Worm (Caenorhabditis elegans) whole organism, L4 larva: ENCODE results near the gene T08B6.4.

ENCODE experiments used
- F10B5.3 ChIP-seq: sonication (generic microtip); optimal IDR thresholded peaks from 2 replicates; lab custom pipeline; 2016; ENCODE audit warnings: mild to moderate bottlenecking, missing genetic modification characterization, missing compliant biosample characterization
- F26F4.8 ChIP-seq: fragments of 200-800 bp; sonication (Bioruptor generic); conservative IDR thresholded peaks from 2 replicates; pipeline ENCODE4 v1.3.6; 2022; ENCODE audit warnings: missing genetic modification characterization, missing compliant biosample characterization
- Y48G9A.11 ChIP-seq: fragments of 200-800 bp; sonication (Bioruptor generic); IDR thresholded peaks from 2 replicates; pipeline ENCODE4 v1.3.6; 2022; ENCODE audit warnings: missing genetic modification reagents, missing genetic modification characterization, missing compliant biosample characterization
- ZK337.2 ChIP-seq: fragments of 200-800 bp; sonication (Bioruptor generic); IDR thresholded peaks from 2 replicates; pipeline ENCODE4 v1.3.6; 2022; ENCODE audit warnings: missing genetic modification reagents, missing genetic modification characterization, missing compliant biosample characterization
- ama-1 ChIP-seq: fragments of 150-350 bp; optimal IDR thresholded peaks from 2 replicates; lab custom pipeline; 2014; ENCODE audit warnings: inconsistent platforms, mixed read lengths
- arid-1 ChIP-seq: fragments of 200-800 bp; sonication (Bioruptor generic); conservative IDR thresholded peaks from 2 replicates; pipeline ENCODE4 v1.3.6; 2022; ENCODE audit warnings: missing genetic modification reagents, missing genetic modification characterization, missing compliant biosample characterization
- ceh-20 ChIP-seq: fragments of 200-800 bp; sonication (Bioruptor generic); IDR thresholded peaks from 2 replicates; pipeline ENCODE4 v1.3.6; 2022; ENCODE audit warnings: missing genetic modification reagents, missing genetic modification characterization, missing compliant biosample characterization
- ceh-44 ChIP-seq: fragments of 200-800 bp; sonication (Bioruptor generic); IDR thresholded peaks from 2 replicates; pipeline ENCODE4 v1.3.6; 2022; ENCODE audit warnings: missing genetic modification reagents, missing genetic modification characterization, missing compliant biosample characterization
- ceh-62 ChIP-seq: sonication (generic microtip); optimal IDR thresholded peaks from 2 replicates; lab custom pipeline; 2017; ENCODE audit warnings: missing biosample characterization, missing genetic modification characterization
- ceh-82 ChIP-seq: sonication (generic microtip); optimal IDR thresholded peaks from 2 replicates; lab custom pipeline; 2017; ENCODE audit warnings: missing biosample characterization, missing genetic modification characterization
- ctbp-1 ChIP-seq: fragments of 200-800 bp; sonication (Bioruptor generic); IDR thresholded peaks from 2 replicates; pipeline ENCODE4 v1.3.6; 2022; ENCODE audit warnings: missing genetic modification reagents, missing genetic modification characterization, missing compliant biosample characterization
- daf-16 ChIP-seq, 3 experiments: sonication (generic microtip); optimal IDR thresholded peaks; 2 replicates each; lab custom pipeline; 2016 to 2017; ENCODE audit warnings: missing genetic modification characterization in 3 of 3, missing genetic modification reagents in 3 of 3, mild to moderate bottlenecking in 2 of 3, missing compliant biosample characterization in 2 of 3, missing biosample characterization in 1 of 3, moderate library complexity in 1 of 3
- daf-19 ChIP-seq: fragments of 200-800 bp; sonication (Bioruptor generic); conservative IDR thresholded peaks from 2 replicates; pipeline ENCODE4 v1.3.6; 2022; ENCODE audit warnings: missing genetic modification characterization, missing compliant biosample characterization
- dmd-9 ChIP-seq: fragments of 200-800 bp; sonication (Bioruptor generic); IDR thresholded peaks from 2 replicates; pipeline ENCODE4 v1.3.6; 2022; ENCODE audit warnings: missing genetic modification reagents, missing genetic modification characterization, missing compliant biosample characterization
- dpl-1 ChIP-seq: fragments of 150-350 bp; optimal IDR thresholded peaks from 2 replicates; lab custom pipeline; 2014; ENCODE audit warnings: missing biosample characterization, missing genetic modification reagents, missing genetic modification characterization
- egl-27 ChIP-seq: sonication (generic microtip); optimal IDR thresholded peaks from 3 replicates; lab custom pipeline; 2017; ENCODE audit warnings: missing biosample characterization, missing genetic modification reagents, missing genetic modification characterization
- fos-1 ChIP-seq: fragments of 150-350 bp; optimal IDR thresholded peaks from 2 replicates; lab custom pipeline; 2014; ENCODE audit warnings: missing biosample characterization, missing genetic modification characterization
- hif-1 ChIP-seq, 2 experiments: sonication (generic microtip); optimal IDR thresholded peaks; 2 replicates each; lab custom pipeline; 2016 to 2017; ENCODE audit warnings: missing compliant biosample characterization in 2 of 2, missing genetic modification characterization in 2 of 2, missing genetic modification reagents in 2 of 2, missing genotype in 2 of 2, mild to moderate bottlenecking in 1 of 2
- hmg-1.1 ChIP-seq: fragments of 200-800 bp; sonication (Bioruptor generic); IDR thresholded peaks from 2 replicates; pipeline ENCODE4 v1.3.6; 2022; ENCODE audit warnings: missing genetic modification reagents, missing genetic modification characterization, missing compliant biosample characterization
- lin-1 ChIP-seq: fragments of 200-800 bp; sonication (Bioruptor generic); IDR thresholded peaks from 2 replicates; pipeline ENCODE4 v1.3.6; 2022; ENCODE audit warnings: missing genetic modification reagents, missing genetic modification characterization, missing compliant biosample characterization
- lin-29 ChIP-seq: fragments of 200-800 bp; sonication (Bioruptor generic); IDR thresholded peaks from 2 replicates; pipeline ENCODE4 v1.3.6; 2022; ENCODE audit warnings: missing genetic modification reagents, missing genetic modification characterization, missing compliant biosample characterization
- madf-9 ChIP-seq: fragments of 200-800 bp; sonication (Bioruptor generic); conservative IDR thresholded peaks from 2 replicates; pipeline ENCODE4 v1.3.6; 2022; ENCODE audit warnings: missing genetic modification reagents, missing genetic modification characterization, missing compliant biosample characterization
- mdl-1 ChIP-seq, 2 experiments: fragments of 150-350 bp in 1 of 2; sonication (generic microtip) in 1 of 2; optimal IDR thresholded peaks; 2 replicates each; lab custom pipeline; 2014 to 2017; ENCODE audit warnings: missing biosample characterization in 2 of 2, missing genetic modification characterization in 2 of 2
- mdt-29 ChIP-seq: fragments of 200-800 bp; sonication (Bioruptor generic); IDR thresholded peaks from 2 replicates; pipeline ENCODE4 v1.3.6; 2022; ENCODE audit warnings: missing genetic modification reagents, missing genetic modification characterization, missing compliant biosample characterization
- mep-1 ChIP-seq: fragments of 150-350 bp; sonication (generic microtip); optimal IDR thresholded peaks from 3 replicates; lab custom pipeline; 2014; ENCODE audit warnings: missing biosample characterization, missing genetic modification characterization
- mxl-2 ChIP-seq: fragments of 200-800 bp; sonication (Bioruptor generic); conservative IDR thresholded peaks from 2 replicates; pipeline ENCODE4 v1.3.6; 2022; ENCODE audit warnings: missing genetic modification reagents, missing genetic modification characterization, missing compliant biosample characterization
- nhr-10 ChIP-seq: fragments of 150-350 bp; optimal IDR thresholded peaks from 2 replicates; lab custom pipeline; 2014; ENCODE audit warnings: missing biosample characterization, missing genetic modification characterization
- nhr-102 ChIP-seq: sonication (generic microtip); optimal IDR thresholded peaks from 2 replicates; lab custom pipeline; 2016; ENCODE audit warnings: mild to moderate bottlenecking, missing genetic modification characterization, moderate library complexity, missing compliant biosample characterization
- nhr-11 ChIP-seq: fragments of 150-350 bp; optimal IDR thresholded peaks from 2 replicates; lab custom pipeline; 2014; ENCODE audit warnings: missing biosample characterization, missing genetic modification characterization
- nhr-237 ChIP-seq: sonication (generic microtip); optimal IDR thresholded peaks from 2 replicates; lab custom pipeline; 2017; ENCODE audit warnings: missing biosample characterization, missing genetic modification characterization
- nhr-41 ChIP-seq: fragments of 200-800 bp; sonication (Bioruptor generic); IDR thresholded peaks from 2 replicates; pipeline ENCODE4 v1.3.6; 2022; ENCODE audit warnings: missing genetic modification reagents, missing genetic modification characterization, missing compliant biosample characterization
- nhr-48 ChIP-seq: sonication (generic microtip); optimal IDR thresholded peaks from 2 replicates; lab custom pipeline; 2016; ENCODE audit warnings: mild to moderate bottlenecking, missing genetic modification characterization, missing compliant biosample characterization
- nhr-6 ChIP-seq: fragments of 150-350 bp; optimal IDR thresholded peaks from 2 replicates; lab custom pipeline; 2014; ENCODE audit warnings: missing biosample characterization, missing genetic modification characterization
- nhr-76 ChIP-seq: fragments of 150-350 bp; optimal IDR thresholded peaks from 2 replicates; lab custom pipeline; 2014; ENCODE audit warnings: missing biosample characterization, missing genetic modification characterization
- spr-3 ChIP-seq: fragments of 200-800 bp; sonication (Bioruptor generic); optimal IDR thresholded peaks from 2 replicates; lab custom pipeline; 2018; ENCODE audit warnings: mild to moderate bottlenecking, missing genetic modification characterization, missing compliant biosample characterization
- tag-97 ChIP-seq: fragments of 200-800 bp; sonication (Bioruptor generic); IDR thresholded peaks from 2 replicates; pipeline ENCODE4 v1.3.6; 2022; ENCODE audit warnings: missing genetic modification characterization, missing compliant biosample characterization
- tra-1 ChIP-seq: fragments of 200-800 bp; sonication (Bioruptor generic); IDR thresholded peaks from 2 replicates; pipeline ENCODE4 v1.3.6; 2022; ENCODE audit warnings: missing genetic modification reagents, missing genetic modification characterization, missing compliant biosample characterization
- unc-130 ChIP-seq: sonication (generic microtip); optimal IDR thresholded peaks from 2 replicates; lab custom pipeline; 2016; ENCODE audit warnings: missing genetic modification reagents, missing genetic modification characterization, missing compliant biosample characterization
- unc-62 ChIP-seq, 3 experiments: fragments of 150-350 bp in 1 of 3; sonication (generic microtip); optimal IDR thresholded peaks in 2 of 3; peaks in 1 of 3; 1 replicate in 1 of 3; 2 replicates in 2 of 3; lab custom pipeline; 2014 to 2017; ENCODE audit warnings: missing biosample characterization in 3 of 3, missing genetic modification characterization in 3 of 3, missing genetic modification reagents in 3 of 3, missing genotype in 1 of 3
- zag-1 ChIP-seq: fragments of 150-350 bp; optimal IDR thresholded peaks from 2 replicates; lab custom pipeline; 2014; ENCODE audit warnings: missing biosample characterization, missing genetic modification characterization
- zfp-3 ChIP-seq: fragments of 200-800 bp; sonication (Bioruptor generic); conservative IDR thresholded peaks from 2 replicates; pipeline ENCODE4 v1.3.6; 2022; ENCODE audit warnings: missing genetic modification reagents, missing genetic modification characterization, missing compliant biosample characterization
- zip-11 ChIP-seq: fragments of 200-800 bp; sonication (Bioruptor generic); IDR thresholded peaks from 2 replicates; pipeline ENCODE4 v1.3.6; 2022; ENCODE audit warnings: missing genetic modification characterization, missing compliant biosample characterization
- ztf-11 ChIP-seq: fragments of 150-350 bp; optimal IDR thresholded peaks from 2 replicates; lab custom pipeline; 2014; ENCODE audit warnings: missing biosample characterization, missing genetic modification characterization

The T08B6.4 gene

ce11 chrIV:4915689-4916088 lies 10.2 kb downstream of the T08B6.4 start, which contains the start of gene str-155:
Gene str-155 (plus strand): TSS chrIV:4915989.
- TF ChIP-seq zfp-3 (GFP tag; lab: Robert Waterston, UW), result no peak
- no peak for TF ChIP-seq ztf-11 (tag; lab: Kevin White, UChicago)
- TF ChIP-seq unc-62 (GFP tag; optimal IDR thresholded peaks at IDR 0.05 in 1 of 2; lab: Kevin White, UChicago), result peak in 1 of 2 experiments; percentile 65
- TF ChIP-seq unc-62 (tag; optimal IDR thresholded peaks at IDR 0.05; lab: Kevin White, UChicago), result no peak
- TF ChIP-seq hif-1 (tag; optimal IDR thresholded peaks at IDR 0.05; lab: Kevin White, UChicago), result no peak
- TF ChIP-seq unc-130, result no peak
- TF ChIP-seq ceh-82 (tag; lab: Kevin White, UChicago), result no peak
- TF ChIP-seq arid-1 (GFP tag; lab: Robert Waterston, UW), result no peak

- TF ChIP-seq mdl-1 (tag; optimal IDR thresholded peaks at IDR 0.05; lab: Kevin White, UChicago) (no peak), mxl-2 (GFP tag; lab: Robert Waterston, UW) (no peak), zfp-3 (GFP tag; lab: Robert Waterston, UW) (no peak)
Observed at ce11 chrIV:4917774-4918173, 12.3 kb downstream of the T08B6.4 start, which contains the start of gene str-158. Gene str-158 (plus strand): TSS chrIV:4918074.

- TF ChIP-seq daf-16 (GFP tag; optimal IDR thresholded peaks at IDR 0.05; lab: Kevin White, UChicago) (no peak), daf-16 (tag; optimal IDR thresholded peaks at IDR 0.05; lab: Kevin White, UChicago) (peak; percentile 30), nhr-6 (tag; lab: Kevin White, UChicago) (no peak), Y48G9A.11 (GFP tag; lab: Robert Waterston, UW) (no peak), mdt-29 (GFP tag; lab: Robert Waterston, UW) (no peak)
Observed at ce11 chrIV:4930045-4930444, 24.6 kb downstream of the T08B6.4 start, which contains the start of gene Y9C9A.8. Gene Y9C9A.8 (plus strand): TSS chrIV:4930345.

ce11 chrIV:4930754-4931322 lies 25.3 kb downstream of the T08B6.4 start:
- TF ChIP-seq egl-27 (no peak), ceh-62 (no peak), ZK337.2 (0 out of 2 replicates have a peak, but pooled peaks have one; percentile 59), mep-1 (tag; lab: Kevin White, UChicago) (no peak), hmg-1.1 (GFP tag; lab: Robert Waterston, UW) (no peak), ama-1 (no peak), F26F4.8 (GFP tag; lab: Robert Waterston, UW) (peak; percentile 89), tag-97 (no peak), nhr-11 (tag; lab: Kevin White, UChicago) (no peak), nhr-48 (tag; lab: Kevin White, UChicago) (no peak), daf-19 (GFP tag; lab: Robert Waterston, UW) (0 out of 2 replicates have a peak, but pooled peaks have one; percentile 29), dpl-1 (GFP tag; lab: Kevin White, UChicago) (no peak), F10B5.3 (tag; lab: Kevin White, UChicago) (no peak), fos-1 (tag; lab: Kevin White, UChicago) (no peak), nhr-10 (tag; lab: Kevin White, UChicago) (no peak), nhr-76 (tag; lab: Kevin White, UChicago) (no peak), madf-9 (GFP tag; lab: Robert Waterston, UW) (no peak), spr-3 (GFP tag; lab: Kevin White, UChicago) (no peak), ceh-20 (no peak), dmd-9 (GFP tag; lab: Robert Waterston, UW) (no peak), lin-29 (GFP tag; lab: Robert Waterston, UW) (no peak), lin-1 (GFP tag; lab: Robert Waterston, UW) (no peak), tra-1 (GFP tag; lab: Robert Waterston, UW) (no peak; the same call in 1 of the 2 replicates), mdt-29 (GFP tag; lab: Robert Waterston, UW) (peak; percentile 77), zag-1 (tag; lab: Kevin White, UChicago) (no peak), daf-16 (GFP tag; optimal IDR thresholded peaks at IDR 0.05; lab: Kevin White, UChicago) (peak in 1 of 2 experiments; percentile 56), daf-16 (tag; optimal IDR thresholded peaks at IDR 0.05; lab: Kevin White, UChicago) (peak; percentile 48), nhr-41 (GFP tag; lab: Robert Waterston, UW) (no peak), nhr-102 (tag; lab: Kevin White, UChicago) (peak; percentile 60), ctbp-1 (GFP tag; lab: Robert Waterston, UW) (no peak), zip-11 (GFP tag; lab: Robert Waterston, UW) (no peak), hif-1 (tag; optimal IDR thresholded peaks at IDR 0.05; lab: Kevin White, UChicago) (no peak), nhr-237 (tag; lab: Kevin White, UChicago) (no peak), ceh-44 (peak; percentile 9; the same call in 1 of the 2 replicates), arid-1 (GFP tag; lab: Robert Waterston, UW) (no peak)
